Worm (Caenorhabditis elegans): ENCODE measurements around the gene F41G3.19.

DNA sequence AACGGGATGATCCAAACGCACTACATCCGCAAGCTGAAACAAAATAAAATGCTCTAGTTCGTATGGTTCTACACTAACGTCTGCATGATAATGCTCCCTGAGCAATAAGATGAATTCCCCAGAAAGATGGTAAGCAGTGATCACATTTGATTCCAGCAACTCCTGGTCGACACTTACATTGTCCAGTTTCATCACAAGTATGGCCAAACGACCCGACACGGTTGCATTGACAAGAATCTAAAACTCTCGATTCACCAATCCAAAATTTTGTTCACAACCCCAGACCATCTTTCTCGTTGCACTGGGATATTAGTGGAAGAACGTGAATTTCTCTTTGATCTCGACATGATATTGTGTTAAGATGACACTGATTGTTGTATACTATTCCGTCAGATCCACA lies 18.1 kb upstream of the F41G3.19 start:
- no peak for TF ChIP-seq ceh-13 (GFP tag; optimal IDR thresholded peaks at IDR 0.05)
- TF ChIP-seq pes-1 (GFP tag; IDR thresholded peaks at IDR 0.05), result no peak
- TF ChIP-seq B0310.2 (tag; optimal IDR thresholded peaks at IDR 0.05), result no peak
- TF ChIP-seq ama-1 (optimal IDR thresholded peaks at IDR 0.05), result no peak
- no peak for TF ChIP-seq flt-1 (GFP tag; IDR thresholded peaks at IDR 0.05)
- TF ChIP-seq tbx-11 (GFP tag; IDR thresholded peaks at IDR 0.05), result no peak
- no peak for TF ChIP-seq ets-7 (tag; optimal IDR thresholded peaks at IDR 0.05)
- no peak for TF ChIP-seq hnd-1 (tag; optimal IDR thresholded peaks at IDR 0.05)
- TF ChIP-seq hmbx-1 (tag; optimal IDR thresholded peaks at IDR 0.05), result no peak
- 0 out of 2 replicates have a peak, but pooled peaks have one; percentile 40 for TF ChIP-seq scrt-1 (GFP tag; IDR thresholded peaks at IDR 0.05)
- no peak for TF ChIP-seq hmg-4 (GFP tag; optimal IDR thresholded peaks at IDR 0.05)
